Fruit fly (Drosophila melanogaster) whole organism, embryonic: ENCODE results near the gene Mgat4b.

Experiments
- CG11695 ChIP-seq: fragments of 200-800 bp; sonication (Bioruptor generic); IDR thresholded peaks from 3 replicates; pipeline ENCODE4 v1.3.6; 2022; ENCODE audit warnings: missing biosample characterization, missing genetic modification characterization
- CG12744 ChIP-seq: fragments of 200-800 bp; sonication (Bioruptor generic); optimal IDR thresholded peaks from 2 replicates; lab custom pipeline; 2016; ENCODE audit warnings: missing biosample characterization, missing genetic modification characterization
- CG13296 ChIP-seq: fragments of 200-800 bp; sonication (Bioruptor generic); optimal IDR thresholded peaks from 3 replicates; lab custom pipeline; 2018; ENCODE audit warnings: missing biosample characterization, mild to moderate bottlenecking, missing genetic modification characterization
- CG14710 ChIP-seq: fragments of 200-800 bp; sonication (Bioruptor generic); optimal IDR thresholded peaks from 3 replicates; lab custom pipeline; 2019; ENCODE audit warnings: missing biosample characterization, mild to moderate bottlenecking, missing genetic modification characterization, moderate library complexity
- CG15696 ChIP-seq: fragments of 200-800 bp; sonication (Bioruptor generic); optimal IDR thresholded peaks from 2 replicates; lab custom pipeline; 2019; ENCODE audit warnings: missing biosample characterization, mild to moderate bottlenecking, missing genetic modification characterization, moderate library complexity
- CG16779 ChIP-seq: fragments of 200-800 bp; sonication (Bioruptor generic); IDR thresholded peaks from 2 replicates; pipeline ENCODE4 v1.3.6; 2022; ENCODE audit warnings: missing biosample characterization, missing genetic modification characterization
- CG16815 ChIP-seq: fragments of 200-800 bp; sonication (Bioruptor generic); optimal IDR thresholded peaks from 3 replicates; lab custom pipeline; 2017; ENCODE audit warnings: missing biosample characterization, mild to moderate bottlenecking, missing genetic modification characterization
- CG2199 ChIP-seq: fragments of 200-800 bp; sonication (Bioruptor generic); IDR thresholded peaks from 3 replicates; pipeline ENCODE4 v1.3.6; 2022; ENCODE audit warnings: missing biosample characterization, missing genetic modification characterization
- CG2875 ChIP-seq: fragments of 200-800 bp; sonication (Bioruptor generic); optimal IDR thresholded peaks from 2 replicates; lab custom pipeline; 2017; ENCODE audit warnings: missing biosample characterization, mild to moderate bottlenecking, missing genetic modification characterization, missing genetic modification reagents
- CG30020 ChIP-seq: fragments of 200-800 bp; optimal IDR thresholded peaks from 2 replicates; lab custom pipeline; 2019; ENCODE audit warnings: missing biosample characterization, mild to moderate bottlenecking, missing genetic modification characterization, moderate library complexity
- CG31441 ChIP-seq: fragments of 200-800 bp; sonication (Bioruptor generic); IDR thresholded peaks from 2 replicates; pipeline ENCODE4 v1.3.6; 2022; ENCODE audit warnings: missing biosample characterization, missing genetic modification characterization
- CG32767 ChIP-seq: fragments of 200-800 bp; sonication (Bioruptor generic); IDR thresholded peaks from 2 replicates; pipeline ENCODE4 v1.3.6; 2022; ENCODE audit warnings: missing biosample characterization, missing genetic modification characterization
- CG32772 ChIP-seq: fragments of 200-800 bp; sonication (Bioruptor generic); IDR thresholded peaks from 2 replicates; pipeline ENCODE4 v1.3.6; 2022; ENCODE audit warnings: missing biosample characterization, missing genetic modification characterization
- CG33557 ChIP-seq: fragments of 200-800 bp; sonication (Bioruptor generic); optimal IDR thresholded peaks from 2 replicates; lab custom pipeline; 2019; ENCODE audit warnings: missing biosample characterization, mild to moderate bottlenecking, missing genetic modification characterization, moderate library complexity
- CG4854 ChIP-seq: fragments of 200-800 bp; sonication (Bioruptor generic); optimal IDR thresholded peaks from 2 replicates; lab custom pipeline; 2016; ENCODE audit warnings: missing biosample characterization, missing genetic modification characterization, inconsistent platforms
- CG6854 ChIP-seq: fragments of 200-800 bp; sonication (Bioruptor generic); optimal IDR thresholded peaks from 3 replicates; lab custom pipeline; 2017; ENCODE audit warnings: missing biosample characterization, mild to moderate bottlenecking, missing genetic modification characterization
- CG8359 ChIP-seq: fragments of 200-800 bp; sonication (Bioruptor generic); optimal IDR thresholded peaks from 2 replicates; lab custom pipeline; 2017; ENCODE audit warnings: missing biosample characterization, mild to moderate bottlenecking, missing genetic modification characterization, borderline replicate concordance
- Camta ChIP-seq: fragments of 200-800 bp; sonication (Bioruptor generic); optimal IDR thresholded peaks from 2 replicates; lab custom pipeline; 2016; ENCODE audit warnings: missing biosample characterization, missing genetic modification characterization
- E2f1 ChIP-seq: fragments of 200-800 bp; sonication (Bioruptor generic); IDR thresholded peaks from 2 replicates; pipeline ENCODE4 v1.3.6; 2022; ENCODE audit warnings: missing biosample characterization, missing genetic modification characterization
- E2f2 ChIP-seq: fragments of 200-800 bp; sonication (Bioruptor generic); IDR thresholded peaks from 2 replicates; pipeline ENCODE4 v1.3.6; 2022; ENCODE audit warnings: missing biosample characterization, missing genetic modification characterization
- HLH54F ChIP-seq: fragments of 200-800 bp; sonication (Bioruptor generic); optimal IDR thresholded peaks from 3 replicates; lab custom pipeline; 2016; ENCODE audit warnings: missing biosample characterization, missing genetic modification characterization
- Hr51 ChIP-seq, 2 experiments: fragments of 200-800 bp; sonication (Bioruptor generic); optimal IDR thresholded peaks; 2 replicates in 1 of 2; 3 replicates in 1 of 2; lab custom pipeline; 2016 to 2018; ENCODE audit warnings: missing biosample characterization in 2 of 2, missing genetic modification characterization in 2 of 2, mild to moderate bottlenecking in 1 of 2, moderate library complexity in 1 of 2
- MBD-R2 ChIP-seq: fragments of 200-800 bp; sonication (Bioruptor generic); IDR thresholded peaks from 2 replicates; pipeline ENCODE4 v1.3.6; 2022; ENCODE audit warnings: missing biosample characterization, missing genetic modification characterization
- Poxn ChIP-seq: fragments of 200-800 bp; sonication (Bioruptor generic); IDR thresholded peaks from 2 replicates; pipeline ENCODE4 v1.3.6; 2022; ENCODE audit warnings: missing biosample characterization, missing genetic modification characterization
- Scr ChIP-seq: fragments of 200-800 bp; sonication (Bioruptor generic); IDR thresholded peaks from 2 replicates; pipeline ENCODE4 v1.3.6; 2022; ENCODE audit warnings: missing biosample characterization, missing genetic modification characterization; ENCODE audit not compliant: partially characterized antibody
- Side ChIP-seq: fragments of 200-800 bp; sonication (Bioruptor generic); optimal IDR thresholded peaks from 2 replicates; lab custom pipeline; 2016; ENCODE audit warnings: missing biosample characterization, missing genetic modification characterization
- Xbp1 ChIP-seq: fragments of 200-800 bp; sonication (Bioruptor generic); optimal IDR thresholded peaks from 3 replicates; lab custom pipeline; 2016; ENCODE audit warnings: missing biosample characterization, mild to moderate bottlenecking, missing genetic modification characterization
- ac ChIP-seq: fragments of 200-800 bp; sonication (Bioruptor generic); optimal IDR thresholded peaks from 3 replicates; lab custom pipeline; 2017; ENCODE audit warnings: missing biosample characterization, mild to moderate bottlenecking, missing genetic modification characterization
- br ChIP-seq: fragments of >200 bp; optimal IDR thresholded peaks from 2 replicates; lab custom pipeline; 2017
- crol ChIP-seq: fragments of 200-800 bp; sonication (Bioruptor generic); IDR thresholded peaks from 2 replicates; pipeline ENCODE4 v1.3.6; 2022; ENCODE audit warnings: missing biosample characterization, missing genetic modification characterization
- dan ChIP-seq: fragments of 200-800 bp; sonication (Bioruptor generic); IDR thresholded peaks from 2 replicates; pipeline ENCODE4 v1.3.6; 2022; ENCODE audit warnings: missing biosample characterization, missing genetic modification characterization
- dati ChIP-seq: fragments of 200-800 bp; sonication (Bioruptor generic); IDR thresholded peaks from 2 replicates; pipeline ENCODE4 v1.3.6; 2022; ENCODE audit warnings: missing biosample characterization, missing genetic modification characterization
- ems ChIP-seq: fragments of 200-800 bp; sonication (Bioruptor generic); optimal IDR thresholded peaks from 3 replicates; lab custom pipeline; 2016; ENCODE audit warnings: missing biosample characterization, missing genetic modification characterization
- esg ChIP-seq: fragments of 200-800 bp; sonication (Bioruptor generic); conservative IDR thresholded peaks from 2 replicates; pipeline ENCODE4 v1.3.6; 2022; ENCODE audit warnings: missing biosample characterization, missing genetic modification characterization
- exex ChIP-seq: fragments of 200-800 bp; sonication (Bioruptor generic); optimal IDR thresholded peaks from 4 replicates; lab custom pipeline; 2018; ENCODE audit warnings: missing biosample characterization, mild to moderate bottlenecking, missing genetic modification characterization, moderate library complexity
- gcm ChIP-seq: fragments of 200-800 bp; sonication (Bioruptor generic); optimal IDR thresholded peaks from 2 replicates; lab custom pipeline; 2019; ENCODE audit warnings: missing biosample characterization, mild to moderate bottlenecking, missing genetic modification characterization, moderate library complexity
- her ChIP-seq: fragments of 200-800 bp; sonication (Bioruptor generic); optimal IDR thresholded peaks from 2 replicates; lab custom pipeline; 2016; ENCODE audit warnings: missing biosample characterization, missing genetic modification characterization
- jigr1 ChIP-seq: fragments of 200-800 bp; sonication (Bioruptor generic); IDR thresholded peaks from 3 replicates; pipeline ENCODE4 v1.3.6; 2022; ENCODE audit warnings: missing biosample characterization, missing genetic modification characterization
- maf-S ChIP-seq: fragments of 200-800 bp; sonication (Bioruptor generic); optimal IDR thresholded peaks from 2 replicates; lab custom pipeline; 2016; ENCODE audit warnings: missing biosample characterization, missing genetic modification characterization
- mam ChIP-seq: fragments of 200-800 bp; sonication (Bioruptor generic); optimal IDR thresholded peaks from 3 replicates; lab custom pipeline; 2016; ENCODE audit warnings: missing biosample characterization, missing genetic modification characterization
- nerfin-1 ChIP-seq: fragments of 200-800 bp; sonication (Bioruptor generic); optimal IDR thresholded peaks from 3 replicates; lab custom pipeline; 2019; ENCODE audit warnings: missing biosample characterization, mild to moderate bottlenecking, missing genetic modification characterization, moderate library complexity
- p53 ChIP-seq: fragments of 200-800 bp; sonication (Bioruptor generic); optimal IDR thresholded peaks from 2 replicates; lab custom pipeline; 2016; ENCODE audit warnings: missing biosample characterization, missing genetic modification characterization
- pho ChIP-seq: fragments of 200-800 bp; sonication (Bioruptor generic); optimal IDR thresholded peaks from 2 replicates; lab custom pipeline; 2016; ENCODE audit warnings: missing biosample characterization, missing genetic modification characterization
- pzg ChIP-seq: fragments of 200-800 bp; sonication (Bioruptor generic); optimal IDR thresholded peaks from 3 replicates; lab custom pipeline; 2018; ENCODE audit warnings: missing biosample characterization, mild to moderate bottlenecking, missing genetic modification characterization, moderate library complexity
- ro ChIP-seq: fragments of 200-800 bp; sonication (Bioruptor generic); IDR thresholded peaks from 2 replicates; pipeline ENCODE4 v1.3.6; 2022; ENCODE audit warnings: missing biosample characterization, missing genetic modification characterization
- sima ChIP-seq: fragments of 200-800 bp; sonication (Bioruptor generic); optimal IDR thresholded peaks from 2 replicates; lab custom pipeline; 2016; ENCODE audit warnings: missing biosample characterization, missing genetic modification characterization
- tgo ChIP-seq: fragments of 200-800 bp; sonication (Bioruptor generic); IDR thresholded peaks from 3 replicates; pipeline ENCODE4 v1.3.6; 2022; ENCODE audit warnings: missing biosample characterization, missing genetic modification characterization
- tin ChIP-seq: fragments of 200-800 bp; sonication (Bioruptor generic); optimal IDR thresholded peaks from 3 replicates; lab custom pipeline; 2016; ENCODE audit warnings: missing biosample characterization, missing genetic modification characterization
- unpg ChIP-seq: fragments of 200-800 bp; sonication (Bioruptor generic); optimal IDR thresholded peaks from 3 replicates; lab custom pipeline; 2018; ENCODE audit warnings: missing biosample characterization, mild to moderate bottlenecking, missing genetic modification characterization, moderate library complexity
- zen2 ChIP-seq: fragments of 200-800 bp; sonication (Bioruptor generic); IDR thresholded peaks from 3 replicates; pipeline ENCODE4 v1.3.6; 2022; ENCODE audit warnings: missing biosample characterization, missing genetic modification characterization; ENCODE audit not compliant: partially characterized antibody
- zf30C ChIP-seq: fragments of 200-800 bp; sonication (Bioruptor generic); optimal IDR thresholded peaks from 3 replicates; lab custom pipeline; 2018; ENCODE audit warnings: missing biosample characterization, mild to moderate bottlenecking, missing genetic modification characterization

The Mgat4b gene

dm6 chr3L:14790127-14790589 is 21.1 kb upstream of the Mgat4b start (continued):
- TF ChIP-seq ems (GFP tag; lab: Kevin White, UChicago) (peak; percentile 74), CG2199 (GFP tag; lab: Robert Waterston, UW) (0 out of 3 replicates have a peak, but pooled peaks have one; percentile 64), zf30C (GFP tag; lab: Kevin White, UChicago) (no peak), MBD-R2 (GFP tag; lab: Robert Waterston, UW) (peak; percentile 77), Hr51 (GFP tag; optimal IDR thresholded peaks at IDR 0.05; lab: Kevin White, UChicago) (peak in 1 of 2 experiments; percentile 81), E2f1 (GFP tag; lab: Robert Waterston, UW) (peak; percentile 75), ro (GFP tag; lab: Robert Waterston, UW) (peak; percentile 44), dan (GFP tag; lab: Robert Waterston, UW) (no peak), HLH54F (peak; percentile 91), gcm (GFP tag; lab: Kevin White, UChicago) (no peak), Side (GFP tag; lab: Kevin White, UChicago) (peak; percentile 87), CG11695 (GFP tag; lab: Robert Waterston, UW) (peak; percentile 59; the same call in 1 of the 3 replicates), tgo (peak; percentile 78), CG32767 (GFP tag; lab: Robert Waterston, UW) (peak; percentile 74), ac (GFP tag; lab: Kevin White, UChicago) (no peak), pho (GFP tag; lab: Kevin White, UChicago) (peak; percentile 88), exex (tag; lab: Kevin White, UChicago) (no peak), p53 (peak; percentile 54), CG33557 (GFP tag; lab: Kevin White, UChicago) (peak; percentile 4), CG6854 (GFP tag; lab: Kevin White, UChicago) (no peak), CG31441 (GFP tag; lab: Robert Waterston, UW) (0 out of 2 replicates have a peak, but pooled peaks have one; percentile 31), sima (GFP tag; lab: Kevin White, UChicago) (peak; percentile 53), CG14710 (peak; percentile 70), CG32772 (GFP tag; lab: Robert Waterston, UW) (peak; percentile 71), dati (no peak), jigr1 (GFP tag; lab: Robert Waterston, UW) (no peak), pzg (GFP tag; lab: Kevin White, UChicago) (peak; percentile 65), Scr (GFP tag; lab: Robert Waterston, UW) (peak; percentile 87), CG30020 (tag; lab: Kevin White, UChicago) (peak; percentile 44), CG4854 (GFP tag; lab: Kevin White, UChicago) (peak; percentile 84), mam (GFP tag; lab: Kevin White, UChicago) (peak; percentile 91), esg (GFP tag; lab: Robert Waterston, UW) (peak; percentile 61), CG16815 (GFP tag; lab: Kevin White, UChicago) (peak; percentile 57), Camta (GFP tag; lab: Kevin White, UChicago) (peak; percentile 88), CG8359 (GFP tag; lab: Kevin White, UChicago) (peak; percentile 43), CG13296 (GFP tag; lab: Kevin White, UChicago) (no peak), CG16779 (GFP tag; lab: Robert Waterston, UW) (peak; percentile 74), Xbp1 (peak; percentile 83), maf-S (GFP tag; lab: Kevin White, UChicago) (peak; percentile 85), Poxn (GFP tag; lab: Robert Waterston, UW) (peak; percentile 36; the same call in 1 of the 2 replicates), tin (GFP tag; lab: Kevin White, UChicago) (peak; percentile 86), E2f2 (no peak; the same call in 1 of the 2 replicates), zen2 (GFP tag; lab: Robert Waterston, UW) (peak; percentile 77; the same call in 2 of the 3 replicates), nerfin-1 (tag; lab: Kevin White, UChicago) (no peak), unpg (GFP tag; lab: Kevin White, UChicago) (peak; percentile 73), br (no peak), her (GFP tag; lab: Kevin White, UChicago) (peak; percentile 81), CG12744 (GFP tag; lab: Kevin White, UChicago) (peak; percentile 62), crol (GFP tag; lab: Robert Waterston, UW) (no peak), CG15696 (peak; percentile 36), CG2875 (GFP tag; lab: Kevin White, UChicago) (peak; percentile 55)
